Worm (Caenorhabditis elegans) whole organism, L3 larva: Measurements from ENCODE around the gene npp-25.

Experiments
- R02D3.7 ChIP-seq: fragments of 150-350 bp; optimal IDR thresholded peaks from 2 replicates; lab custom pipeline; 2014; ENCODE audit warnings: missing biosample characterization, missing genetic modification characterization
- ZK546.5 ChIP-seq: sonication (generic microtip); optimal IDR thresholded peaks from 2 replicates; lab custom pipeline; 2017; ENCODE audit warnings: missing biosample characterization, missing genetic modification characterization
- aly-2 ChIP-seq: fragments of 150-350 bp; optimal IDR thresholded peaks from 2 replicates; lab custom pipeline; 2014; ENCODE audit warnings: missing biosample characterization, missing genetic modification characterization
- ama-1 ChIP-seq: fragments of 150-350 bp; optimal IDR thresholded peaks from 2 replicates; lab custom pipeline; 2018
- ceh-16 ChIP-seq: sonication (generic microtip); optimal IDR thresholded peaks from 2 replicates; lab custom pipeline; 2017; ENCODE audit warnings: missing biosample characterization, missing genetic modification characterization
- ceh-28 ChIP-seq: fragments of 150-350 bp; optimal IDR thresholded peaks from 2 replicates; lab custom pipeline; 2014; ENCODE audit warnings: missing biosample characterization, missing genetic modification reagents, missing genetic modification characterization
- ceh-82 ChIP-seq: fragments of 150-350 bp; optimal IDR thresholded peaks from 2 replicates; lab custom pipeline; 2014; ENCODE audit warnings: missing biosample characterization, missing genetic modification characterization
- ceh-9 ChIP-seq: sonication (generic microtip); optimal IDR thresholded peaks from 2 replicates; lab custom pipeline; 2018; ENCODE audit warnings: missing biosample characterization, missing genetic modification characterization
- daf-12 ChIP-seq: fragments of 150-350 bp; optimal IDR thresholded peaks from 2 replicates; lab custom pipeline; 2014; ENCODE audit warnings: missing biosample characterization, missing genetic modification reagents, missing genetic modification characterization
- egl-27 ChIP-seq: sonication (generic microtip); optimal IDR thresholded peaks from 4 replicates; lab custom pipeline; 2017; ENCODE audit warnings: missing biosample characterization, missing genetic modification reagents, missing genetic modification characterization
- egl-5 ChIP-seq: fragments of 150-350 bp; optimal IDR thresholded peaks from 2 replicates; lab custom pipeline; 2017; ENCODE audit warnings: missing biosample characterization, missing genetic modification reagents, missing genetic modification characterization, inconsistent platforms
- elt-1 ChIP-seq: fragments of 150-350 bp; optimal IDR thresholded peaks from 2 replicates; lab custom pipeline; 2014; ENCODE audit warnings: missing biosample characterization, missing genetic modification characterization
- elt-3 ChIP-seq, 3 experiments: fragments of 150-350 bp in 1 of 3; sonication (generic microtip) in 2 of 3; optimal IDR thresholded peaks; 2 replicates in 2 of 3; 4 replicates in 1 of 3; lab custom pipeline; 2014 to 2017; ENCODE audit warnings: missing biosample characterization in 3 of 3, missing genetic modification characterization in 3 of 3
- eor-1 ChIP-seq, 2 experiments: fragments of 150-350 bp; optimal IDR thresholded peaks; 2 replicates each; lab custom pipeline; 2014 to 2018; ENCODE audit warnings: missing biosample characterization in 2 of 2, missing genetic modification characterization in 2 of 2
- fkh-10 ChIP-seq: sonication (generic microtip); optimal IDR thresholded peaks from 2 replicates; lab custom pipeline; 2017; ENCODE audit warnings: missing biosample characterization, missing genetic modification reagents, missing genetic modification characterization
- fkh-2 ChIP-seq: fragments of 150-350 bp; optimal IDR thresholded peaks from 2 replicates; lab custom pipeline; 2014; ENCODE audit warnings: missing biosample characterization, missing genetic modification reagents, missing genetic modification characterization
- fos-1 ChIP-seq: fragments of 150-350 bp; optimal IDR thresholded peaks from 2 replicates; lab custom pipeline; 2014; ENCODE audit warnings: missing biosample characterization, missing genetic modification characterization
- jun-1 ChIP-seq: fragments of 150-350 bp; optimal IDR thresholded peaks from 2 replicates; lab custom pipeline; 2014; ENCODE audit warnings: missing biosample characterization, missing genetic modification reagents, missing genetic modification characterization
- lin-15B ChIP-seq: fragments of 150-350 bp; optimal IDR thresholded peaks from 2 replicates; lab custom pipeline; 2014; ENCODE audit warnings: missing biosample characterization, missing genetic modification characterization
- lin-39 ChIP-seq: fragments of 150-350 bp; optimal IDR thresholded peaks from 2 replicates; lab custom pipeline; 2018; ENCODE audit warnings: missing biosample characterization, missing genetic modification reagents, missing genetic modification characterization
- lsy-12 ChIP-seq: sonication (generic microtip); optimal IDR thresholded peaks from 2 replicates; lab custom pipeline; 2016; ENCODE audit warnings: mild to moderate bottlenecking, missing genetic modification characterization, missing compliant biosample characterization
- mdl-1 ChIP-seq: fragments of 150-350 bp; optimal IDR thresholded peaks from 2 replicates; lab custom pipeline; 2014; ENCODE audit warnings: missing biosample characterization, missing genetic modification characterization
- mml-1 ChIP-seq: fragments of 150-350 bp; sonication (generic microtip); optimal IDR thresholded peaks from 3 replicates; lab custom pipeline; 2014; ENCODE audit warnings: missing biosample characterization, missing genetic modification characterization
- nfya-1 ChIP-seq: sonication (generic microtip); optimal IDR thresholded peaks from 2 replicates; lab custom pipeline; 2017; ENCODE audit warnings: missing genetic modification characterization, mild to moderate bottlenecking, missing compliant biosample characterization, antibody characterized with exemption, moderate library complexity; ENCODE audit not compliant: insufficient read depth
- nhr-11 ChIP-seq: fragments of 150-350 bp; optimal IDR thresholded peaks from 2 replicates; lab custom pipeline; 2014; ENCODE audit warnings: missing biosample characterization, missing genetic modification characterization
- nhr-12 ChIP-seq: fragments of 150-350 bp; optimal IDR thresholded peaks from 2 replicates; lab custom pipeline; 2014; ENCODE audit warnings: missing biosample characterization, missing genetic modification characterization
- nhr-23 ChIP-seq: fragments of 150-350 bp; optimal IDR thresholded peaks from 2 replicates; lab custom pipeline; 2014; ENCODE audit warnings: missing biosample characterization, missing genetic modification reagents, missing genetic modification characterization
- nhr-237 ChIP-seq: fragments of 150-350 bp; optimal IDR thresholded peaks from 2 replicates; lab custom pipeline; 2014; ENCODE audit warnings: missing biosample characterization, missing genetic modification characterization
- nhr-25 ChIP-seq: sonication (generic microtip); optimal IDR thresholded peaks from 2 replicates; lab custom pipeline; 2017; ENCODE audit warnings: missing biosample characterization, missing genetic modification characterization
- nhr-28 ChIP-seq: fragments of 150-350 bp; optimal IDR thresholded peaks from 2 replicates; lab custom pipeline; 2014; ENCODE audit warnings: missing biosample characterization, missing genetic modification characterization
- nhr-67 ChIP-seq: fragments of 150-350 bp; optimal IDR thresholded peaks from 2 replicates; lab custom pipeline; 2014; ENCODE audit warnings: missing biosample characterization, missing genetic modification characterization
- nhr-76 ChIP-seq: fragments of 150-350 bp; sonication (generic microtip); optimal IDR thresholded peaks from 5 replicates; lab custom pipeline; 2014; ENCODE audit warnings: missing biosample characterization, missing genetic modification characterization
- nhr-77 ChIP-seq: fragments of 150-350 bp; optimal IDR thresholded peaks from 2 replicates; lab custom pipeline; 2014; ENCODE audit warnings: missing biosample characterization, missing genetic modification characterization
- pha-4 ChIP-seq: fragments of 150-350 bp; optimal IDR thresholded peaks from 2 replicates; lab custom pipeline; 2014; ENCODE audit warnings: missing biosample characterization, missing genetic modification reagents, missing genetic modification characterization
- pqm-1 ChIP-seq: fragments of 150-350 bp; optimal IDR thresholded peaks from 2 replicates; lab custom pipeline; 2017; ENCODE audit warnings: missing biosample characterization, missing genetic modification characterization, inconsistent platforms
- sea-2 ChIP-seq: fragments of 150-350 bp; sonication (generic microtip); optimal IDR thresholded peaks from 4 replicates; lab custom pipeline; 2014; ENCODE audit warnings: missing biosample characterization, missing genetic modification reagents, missing genetic modification characterization
- skn-1 ChIP-seq: fragments of 150-350 bp; optimal IDR thresholded peaks from 2 replicates; lab custom pipeline; 2014; ENCODE audit warnings: missing biosample characterization, missing genetic modification characterization
- snpc-4 ChIP-seq: fragments of 150-350 bp; optimal IDR thresholded peaks from 2 replicates; lab custom pipeline; 2014; ENCODE audit warnings: missing biosample characterization, missing genetic modification characterization
- tbx-2 ChIP-seq: sonication (generic microtip); optimal IDR thresholded peaks from 2 replicates; lab custom pipeline; 2016; ENCODE audit warnings: mild to moderate bottlenecking, missing genetic modification characterization, missing compliant biosample characterization
- unc-39 ChIP-seq: sonication (generic microtip); optimal IDR thresholded peaks from 4 replicates; lab custom pipeline; 2017; ENCODE audit warnings: missing biosample characterization, missing genetic modification characterization
- unc-62 ChIP-seq: fragments of 150-350 bp; sonication (generic microtip); optimal IDR thresholded peaks from 4 replicates; lab custom pipeline; 2014; ENCODE audit warnings: missing biosample characterization, missing genetic modification reagents, missing genetic modification characterization
- zag-1 ChIP-seq: fragments of 150-350 bp; optimal IDR thresholded peaks from 2 replicates; lab custom pipeline; 2014; ENCODE audit warnings: missing biosample characterization, missing genetic modification characterization
- ztf-11 ChIP-seq: fragments of 150-350 bp; optimal IDR thresholded peaks from 2 replicates; lab custom pipeline; 2014; ENCODE audit warnings: missing biosample characterization, missing genetic modification characterization
- ztf-4 ChIP-seq: fragments of 150-350 bp; optimal IDR thresholded peaks from 2 replicates; lab custom pipeline; 2014; ENCODE audit warnings: missing biosample characterization, missing genetic modification characterization

The npp-25 gene

ce11 chrIII:12880704-12881103 lies 45.1 kb downstream of the npp-25 start:
- no peak for TF ChIP-seq lin-15B (tag; lab: Kevin White, UChicago)
- TF ChIP-seq nhr-67 (tag; lab: Kevin White, UChicago), result no peak
- no peak for TF ChIP-seq nhr-23
- no peak for TF ChIP-seq nhr-25 (tag; lab: Kevin White, UChicago)
- TF ChIP-seq mml-1, result no peak
- TF ChIP-seq nhr-77 (tag; lab: Kevin White, UChicago), result no peak
- no peak for TF ChIP-seq elt-3 (tag; optimal IDR thresholded peaks at IDR 0.05; lab: Kevin White, UChicago)
- TF ChIP-seq nhr-12 (tag; lab: Kevin White, UChicago), result no peak
- TF ChIP-seq eor-1 (tag; optimal IDR thresholded peaks at IDR 0.05; lab: Kevin White, UChicago), result no peak
- TF ChIP-seq lin-39 (tag; lab: Kevin White, UChicago), result no peak
- no peak for TF ChIP-seq tbx-2 (tag; lab: Kevin White, UChicago)
- TF ChIP-seq unc-39 (tag; lab: Kevin White, UChicago), result no peak
- no peak for TF ChIP-seq daf-12 (tag; lab: Kevin White, UChicago)

- TF ChIP-seq nhr-76 (tag; lab: Kevin White, UChicago) (no peak), nhr-25 (tag; lab: Kevin White, UChicago) (no peak), ceh-28 (tag; lab: Kevin White, UChicago) (no peak), ztf-4 (tag; lab: Kevin White, UChicago) (no peak), lin-15B (tag; lab: Kevin White, UChicago) (no peak), ama-1 (lab: Kevin White, UChicago) (no peak), sea-2 (GFP tag; lab: Kevin White, UChicago) (no peak), pqm-1 (tag; lab: Kevin White, UChicago) (no peak), ceh-16 (tag; lab: Kevin White, UChicago) (no peak), nhr-23 (no peak), R02D3.7 (no peak), nhr-28 (no peak), fkh-10 (GFP tag; lab: Kevin White, UChicago) (no peak), eor-1 (tag; optimal IDR thresholded peaks at IDR 0.05; lab: Kevin White, UChicago) (no peak), unc-39 (tag; lab: Kevin White, UChicago) (no peak)
Observed at ce11 chrIII:12877527-12878234, 48.1 kb downstream of the npp-25 start, which contains the start of the genes cec-7 and enu-3.5. cec-7 (minus strand) TSS chrIII:12877577. enu-3.5 (plus strand) TSS chrIII:12878196.

ce11 chrIII:12875653-12876052 lies 50.1 kb downstream of the npp-25 start:
- TF ChIP-seq ceh-28 (tag; lab: Kevin White, UChicago), result no peak
- TF ChIP-seq unc-62, result no peak
- TF ChIP-seq nfya-1 (tag; lab: Kevin White, UChicago), result no peak
- no peak for TF ChIP-seq fos-1
- TF ChIP-seq ama-1 (lab: Kevin White, UChicago), result no peak
- TF ChIP-seq pha-4 (tag; lab: Kevin White, UChicago), result no peak
- no peak for TF ChIP-seq lin-15B (tag; lab: Kevin White, UChicago)
- no peak for TF ChIP-seq pqm-1 (tag; lab: Kevin White, UChicago)
- no peak for TF ChIP-seq nhr-76 (tag; lab: Kevin White, UChicago)
- TF ChIP-seq nhr-77 (tag; lab: Kevin White, UChicago), result no peak
- TF ChIP-seq jun-1, result no peak
- no peak for TF ChIP-seq tbx-2 (tag; lab: Kevin White, UChicago)
- no peak for TF ChIP-seq ceh-82 (tag; lab: Kevin White, UChicago)
- TF ChIP-seq zag-1 (tag; lab: Kevin White, UChicago), result no peak

- TF ChIP-seq ceh-9 (no peak), nhr-237 (tag; lab: Kevin White, UChicago) (no peak), eor-1 (tag; optimal IDR thresholded peaks at IDR 0.05; lab: Kevin White, UChicago) (no peak), ceh-82 (tag; lab: Kevin White, UChicago) (peak; percentile 63), mml-1 (no peak), pqm-1 (tag; lab: Kevin White, UChicago) (peak; percentile 20), daf-12 (tag; lab: Kevin White, UChicago) (no peak), lsy-12 (tag; lab: Kevin White, UChicago) (peak; percentile 77), unc-62 (no peak), elt-1 (peak; percentile 40), aly-2 (no peak), ZK546.5 (tag; lab: Kevin White, UChicago) (no peak), egl-5 (peak; percentile 52), mdl-1 (tag; lab: Kevin White, UChicago) (no peak), nhr-11 (tag; lab: Kevin White, UChicago) (no peak), nfya-1 (tag; lab: Kevin White, UChicago) (peak; percentile 88), jun-1 (peak; percentile 54), lin-39 (tag; lab: Kevin White, UChicago) (peak; percentile 88), tbx-2 (tag; lab: Kevin White, UChicago) (peak; percentile 77), fkh-10 (GFP tag; lab: Kevin White, UChicago) (peak; percentile 21), nhr-25 (tag; lab: Kevin White, UChicago) (peak; percentile 85), ztf-11 (tag; lab: Kevin White, UChicago) (no peak), skn-1 (peak; percentile 70), snpc-4 (peak; percentile 85), ztf-4 (tag; lab: Kevin White, UChicago) (no peak), egl-27 (tag; lab: Kevin White, UChicago) (peak; percentile 73), fkh-2 (tag; lab: Kevin White, UChicago) (no peak), sea-2 (GFP tag; lab: Kevin White, UChicago) (peak; percentile 28)
Observed at ce11 chrIII:12874606-12875066, 51.2 kb downstream of the npp-25 start, which contains the start of the genes mrg-1 and spcs-2. mrg-1 (minus strand) TSS chrIII:12874656. spcs-2 (plus strand) TSS chrIII:12875031.
